Fruit fly (Drosophila melanogaster): ENCODE data around the gene CG9399.

CG9399 gene

DNA sequence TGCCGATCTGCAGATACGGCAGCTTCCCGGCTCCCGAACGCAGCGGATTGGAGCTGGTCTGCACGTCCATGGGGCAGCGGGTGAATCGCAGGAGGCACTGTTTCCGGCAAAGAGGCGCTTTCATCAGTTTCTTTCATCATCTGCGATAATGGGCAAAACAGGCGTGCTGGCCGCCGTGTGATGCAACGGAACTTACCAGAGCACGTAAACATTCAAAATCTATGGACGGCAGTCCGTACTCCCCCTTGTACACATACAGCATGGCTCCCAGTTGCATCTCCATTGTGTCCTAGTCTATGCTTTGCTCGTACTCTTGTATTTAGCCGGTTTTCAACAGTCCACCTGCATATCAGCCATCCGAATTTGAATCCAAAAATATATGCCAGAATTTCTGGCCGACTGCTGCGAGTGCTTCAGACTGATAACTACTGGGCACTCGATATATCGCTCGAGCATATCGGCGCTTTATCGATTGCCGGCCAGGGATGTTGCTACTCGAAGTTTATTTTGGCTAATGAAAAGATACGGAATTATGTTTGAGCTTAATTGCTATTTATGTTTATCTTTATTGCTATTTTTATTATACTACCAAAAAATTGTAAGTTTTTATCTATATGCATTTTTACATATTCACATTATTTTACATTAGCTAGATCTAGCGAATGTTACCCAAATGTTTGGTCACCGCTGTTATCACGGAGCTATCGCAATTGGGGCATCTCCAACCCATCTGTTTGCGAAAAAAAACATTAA lies 10.6 kb downstream of the CG9399 start, which contains the start of the genes CG9393 and Vps45 (continued):
- TF ChIP-seq fd102C (GFP tag; optimal IDR thresholded peaks at IDR 0.05): no peak
- TF ChIP-seq da (GFP tag; optimal IDR thresholded peaks at IDR 0.05): peak; percentile 57
- peak; percentile 68 for TF ChIP-seq CG30020 (tag; optimal IDR thresholded peaks at IDR 0.05)
- no peak for TF ChIP-seq CG7839 (tag; optimal IDR thresholded peaks at IDR 0.05)
- peak; percentile 2 for TF ChIP-seq Mes4 (GFP tag; optimal IDR thresholded peaks at IDR 0.05)
- peak; percentile 68 to 94 for TF ChIP-seq Pdp1 (GFP tag; optimal IDR thresholded peaks at IDR 0.05)
- TF ChIP-seq CG7987 (GFP tag; optimal IDR thresholded peaks at IDR 0.05): no peak
- no peak for TF ChIP-seq CG12769 (tag; optimal IDR thresholded peaks at IDR 0.05)
- TF ChIP-seq MTF-1 (GFP tag; optimal IDR thresholded peaks at IDR 0.05; ENCODE audit: borderline replicate concordance): no peak
- TF ChIP-seq CG43689 (GFP tag; IDR thresholded peaks at IDR 0.05): no peak
- TF ChIP-seq HLH3B (GFP tag; IDR thresholded peaks at IDR 0.05): no peak; the same call in 1 of the 2 replicates
- peak; percentile 82 for TF ChIP-seq CG42726 (GFP tag; IDR thresholded peaks at IDR 0.05; ENCODE audit: partially characterized antibody)
- TF ChIP-seq vnd (GFP tag; IDR thresholded peaks at IDR 0.05; ENCODE audit: partially characterized antibody): peak; percentile 95
- no peak for TF ChIP-seq CG11695 (GFP tag; IDR thresholded peaks at IDR 0.05)
- TF ChIP-seq D19A (tag; optimal IDR thresholded peaks at IDR 0.05): no peak
- TF ChIP-seq CG10366 (GFP tag; IDR thresholded peaks at IDR 0.05): peak; percentile 52; the same call in 1 of the 2 replicates
- peak; percentile 56 for TF ChIP-seq gro (GFP tag; optimal IDR thresholded peaks at IDR 0.05)
- peak; percentile 49; the same call in 1 of the 2 replicates for TF ChIP-seq CG11085 (GFP tag; IDR thresholded peaks at IDR 0.05)
- TF ChIP-seq Dip3 (GFP tag; optimal IDR thresholded peaks at IDR 0.05): peak; percentile 71
- TF ChIP-seq vfl (GFP tag; optimal IDR thresholded peaks at IDR 0.05): peak; percentile 52
- TF ChIP-seq ems (GFP tag; optimal IDR thresholded peaks at IDR 0.05): peak; percentile 69
- no peak for TF ChIP-seq CG14050 (GFP tag; IDR thresholded peaks at IDR 0.05)
- no peak for TF ChIP-seq gcm (GFP tag; optimal IDR thresholded peaks at IDR 0.05)
- TF ChIP-seq CG10654 (GFP tag; optimal IDR thresholded peaks at IDR 0.05): peak; percentile 59
- peak; percentile 25 for TF ChIP-seq tup (GFP tag; optimal IDR thresholded peaks at IDR 0.05)
- no peak for TF ChIP-seq Hand (GFP tag; optimal IDR thresholded peaks at IDR 0.05)
- TF ChIP-seq CG17359 (tag; optimal IDR thresholded peaks at IDR 0.05): peak; percentile 41
- peak; percentile 64 for TF ChIP-seq Nf-YC (tag; optimal IDR thresholded peaks at IDR 0.05)
- peak; percentile 49; the same call in 1 of the 2 replicates for TF ChIP-seq CG8765 (GFP tag; IDR thresholded peaks at IDR 0.05)
- peak; percentile 52 for TF ChIP-seq CG13123 (GFP tag; optimal IDR thresholded peaks at IDR 0.05)
- peak; percentile 97 for TF ChIP-seq unc-4 (GFP tag; IDR thresholded peaks at IDR 0.05; ENCODE audit: partially characterized antibody)
- TF ChIP-seq CG1024 (GFP tag; IDR thresholded peaks at IDR 0.05): no peak
- no peak for TF ChIP-seq Jarid2 (GFP tag; optimal IDR thresholded peaks at IDR 0.05)
- TF ChIP-seq fd96Cb (tag; optimal IDR thresholded peaks at IDR 0.05): no peak
- TF ChIP-seq CkIIα-i1 (GFP tag; IDR thresholded peaks at IDR 0.05): no peak
- TF ChIP-seq Atf6 (GFP tag; IDR thresholded peaks at IDR 0.05): no peak; the same call in 1 of the 2 replicates
- TF ChIP-seq CG13894 (tag; optimal IDR thresholded peaks at IDR 0.05): no peak
- no peak for TF ChIP-seq so (GFP tag; IDR thresholded peaks at IDR 0.05)
- TF ChIP-seq kah (GFP tag; optimal IDR thresholded peaks at IDR 0.05): no peak
- TF ChIP-seq sc (optimal IDR thresholded peaks at IDR 0.05): no peak
- TF ChIP-seq sc (GFP tag; optimal IDR thresholded peaks at IDR 0.05): no peak
- no peak for TF ChIP-seq CG4707 (GFP tag; optimal IDR thresholded peaks at IDR 0.05)
- TF ChIP-seq Hmx (GFP tag; optimal IDR thresholded peaks at IDR 0.05): no peak
- peak; percentile 66 for TF ChIP-seq grau (tag; optimal IDR thresholded peaks at IDR 0.05)
- peak; percentile 79 for TF ChIP-seq mam (GFP tag; optimal IDR thresholded peaks at IDR 0.05)
- no peak for TF ChIP-seq Mrtf (GFP tag; IDR thresholded peaks at IDR 0.05)
- peak; percentile 72 for TF ChIP-seq CG34376 (GFP tag; optimal IDR thresholded peaks at IDR 0.05)
- no peak for TF ChIP-seq gcm2 (GFP tag; optimal IDR thresholded peaks at IDR 0.05)
- peak in 1 of 3 experiments; percentile 56 for TF ChIP-seq lola (GFP tag; optimal IDR thresholded peaks at IDR 0.05)

Data from whole organism, embryonic.